Worm (Caenorhabditis elegans) whole organism, L2 larva: ENCODE measurements around the gene ZK822.9.

ENCODE experiments used
- F13H6.1 ChIP-seq: sonication (generic microtip); optimal IDR thresholded peaks from 2 replicates; lab custom pipeline; 2016; ENCODE audit warnings: missing genetic modification characterization, missing compliant biosample characterization
- ZK546.5 ChIP-seq: sonication (generic microtip); optimal IDR thresholded peaks from 2 replicates; lab custom pipeline; 2017; ENCODE audit warnings: missing biosample characterization, missing genetic modification characterization
- ceh-82 ChIP-seq: fragments of 150-350 bp; optimal IDR thresholded peaks from 2 replicates; lab custom pipeline; 2014; ENCODE audit warnings: missing biosample characterization, missing genetic modification characterization
- egl-27 ChIP-seq: sonication (generic microtip); optimal IDR thresholded peaks from 3 replicates; lab custom pipeline; 2017; ENCODE audit warnings: missing biosample characterization, missing genetic modification reagents, missing genetic modification characterization
- lin-39 ChIP-seq: fragments of 150-350 bp; optimal IDR thresholded peaks from 2 replicates; lab custom pipeline; 2014; ENCODE audit warnings: missing biosample characterization, missing genetic modification reagents, missing genetic modification characterization
- lsy-2 ChIP-seq, 2 experiments: fragments of 150-350 bp in 1 of 2; sonication (generic microtip) in 1 of 2; optimal IDR thresholded peaks; 2 replicates each; lab custom pipeline; 2014 to 2017; ENCODE audit warnings: missing biosample characterization in 2 of 2, missing genetic modification characterization in 2 of 2
- nhr-25 ChIP-seq: fragments of 150-350 bp; sonication (generic microtip); optimal IDR thresholded peaks from 3 replicates; lab custom pipeline; 2014; ENCODE audit warnings: missing biosample characterization, missing genetic modification characterization
- skn-1 ChIP-seq: sonication (generic microtip); optimal IDR thresholded peaks from 2 replicates; lab custom pipeline; 2017; ENCODE audit warnings: missing biosample characterization, missing genetic modification characterization
- snpc-4 ChIP-seq: fragments of 150-350 bp; optimal IDR thresholded peaks from 2 replicates; lab custom pipeline; 2014; ENCODE audit warnings: missing biosample characterization, missing genetic modification characterization
- zag-1 ChIP-seq: fragments of 150-350 bp; optimal IDR thresholded peaks from 2 replicates; lab custom pipeline; 2014; ENCODE audit warnings: missing biosample characterization, missing genetic modification characterization

DNA sequence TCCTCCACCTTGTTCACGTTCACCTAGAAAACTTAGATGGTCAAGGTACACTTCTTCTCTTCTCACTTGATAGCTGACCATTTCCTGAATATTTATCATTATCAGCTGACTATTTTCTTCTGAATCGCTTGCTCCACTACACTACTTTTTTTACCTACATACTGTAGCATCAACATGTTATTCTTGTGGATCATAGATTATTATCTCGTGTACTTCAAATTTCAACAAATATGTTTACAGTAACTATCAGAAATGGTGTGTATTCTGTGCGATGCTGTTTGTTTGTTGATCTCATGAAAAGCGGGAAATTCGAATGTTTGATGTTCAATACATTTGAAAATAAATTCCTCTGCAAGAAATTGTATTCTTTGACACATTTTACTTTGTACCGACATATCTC, 1.2 kb downstream of the ZK822.9 start, which contains the start of gene ZK822.10:
- TF ChIP-seq ZK546.5 (tag; lab: Kevin White, UChicago), result no peak
- TF ChIP-seq skn-1 (tag; lab: Kevin White, UChicago), result no peak
- no peak for TF ChIP-seq lin-39 (tag; lab: Kevin White, UChicago)
- no peak for TF ChIP-seq ceh-82 (tag; lab: Kevin White, UChicago)
- TF ChIP-seq F13H6.1 (tag; lab: Kevin White, UChicago), result peak; percentile 49
- TF ChIP-seq zag-1 (tag; lab: Kevin White, UChicago), result no peak
- no peak for TF ChIP-seq snpc-4 (tag; lab: Kevin White, UChicago)
- TF ChIP-seq nhr-25, result no peak
- no peak for TF ChIP-seq egl-27 (tag; lab: Kevin White, UChicago)
- no peak for TF ChIP-seq lsy-2 (tag; optimal IDR thresholded peaks at IDR 0.05; lab: Kevin White, UChicago)
